Worm (Caenorhabditis elegans) whole organism, mixed stage, embryonic: Measurements from ENCODE around the gene F47H4.2.

ENCODE experiments used
- M03D4.4 ChIP-seq: sonication (generic microtip); optimal IDR thresholded peaks from 2 replicates; lab custom pipeline; 2017; ENCODE audit warnings: mild to moderate bottlenecking, missing genetic modification characterization, missing compliant biosample characterization
- bed-3 ChIP-seq: fragments of 200-800 bp; sonication (Bioruptor generic); optimal IDR thresholded peaks from 3 replicates; lab custom pipeline; 2018; ENCODE audit warnings: mild to moderate bottlenecking, missing genetic modification characterization, moderate library complexity, missing compliant biosample characterization
- blmp-1 ChIP-seq: fragments of 150-350 bp; optimal IDR thresholded peaks from 2 replicates; lab custom pipeline; 2014; ENCODE audit warnings: missing biosample characterization, missing genetic modification characterization
- ceh-39 ChIP-seq: fragments of 150-350 bp; optimal IDR thresholded peaks from 2 replicates; lab custom pipeline; 2014; ENCODE audit warnings: missing biosample characterization, missing genetic modification characterization
- ceh-43 ChIP-seq: fragments of 200-800 bp; sonication (Bioruptor generic); optimal IDR thresholded peaks from 2 replicates; lab custom pipeline; 2018; ENCODE audit warnings: mild to moderate bottlenecking, missing genetic modification characterization, moderate library complexity, missing compliant biosample characterization
- ceh-83 ChIP-seq: fragments of 200-800 bp; sonication (Bioruptor generic); optimal IDR thresholded peaks from 2 replicates; lab custom pipeline; 2018; ENCODE audit warnings: mild to moderate bottlenecking, missing genetic modification characterization, missing compliant biosample characterization
- ces-1 ChIP-seq: fragments of 150-350 bp; optimal IDR thresholded peaks from 2 replicates; lab custom pipeline; 2014; ENCODE audit warnings: missing biosample characterization, missing genetic modification reagents, missing genetic modification characterization
- cnd-1 ChIP-seq: fragments of 200-800 bp; sonication (Bioruptor generic); optimal IDR thresholded peaks from 2 replicates; lab custom pipeline; 2018; ENCODE audit warnings: mild to moderate bottlenecking, missing genetic modification characterization, missing compliant biosample characterization
- drap-1 ChIP-seq: fragments of 200-800 bp; sonication (Bioruptor generic); optimal IDR thresholded peaks from 3 replicates; lab custom pipeline; 2018; ENCODE audit warnings: mild to moderate bottlenecking, missing genetic modification characterization, missing compliant biosample characterization
- elt-3 ChIP-seq: fragments of 150-350 bp; optimal IDR thresholded peaks from 2 replicates; lab custom pipeline; 2014; ENCODE audit warnings: missing biosample characterization, missing genetic modification characterization
- flh-1 ChIP-seq: fragments of 200-800 bp; sonication (Bioruptor generic); optimal IDR thresholded peaks from 2 replicates; lab custom pipeline; 2018; ENCODE audit warnings: mild to moderate bottlenecking, missing genetic modification characterization, moderate library complexity, missing compliant biosample characterization
- ham-2 ChIP-seq: fragments of 200-800 bp; sonication (Bioruptor generic); optimal IDR thresholded peaks from 2 replicates; lab custom pipeline; 2018; ENCODE audit warnings: mild to moderate bottlenecking, missing genetic modification characterization, missing compliant biosample characterization
- hlh-1 ChIP-seq: fragments of 150-350 bp; optimal IDR thresholded peaks from 2 replicates; lab custom pipeline; 2014; ENCODE audit warnings: missing biosample characterization, missing genetic modification reagents, missing genetic modification characterization
- lin-13 ChIP-seq: fragments of 150-350 bp; optimal IDR thresholded peaks from 2 replicates; lab custom pipeline; 2014; ENCODE audit warnings: missing biosample characterization, missing genetic modification characterization
- lin-32 ChIP-seq: fragments of 200-800 bp; sonication (Bioruptor generic); optimal IDR thresholded peaks from 2 replicates; lab custom pipeline; 2018; ENCODE audit warnings: mild to moderate bottlenecking, missing genetic modification characterization, missing compliant biosample characterization
- mab-5 ChIP-seq: fragments of 150-350 bp; optimal IDR thresholded peaks from 2 replicates; lab custom pipeline; 2014; ENCODE audit warnings: missing biosample characterization, missing genetic modification characterization
- mls-2 ChIP-seq: sonication (generic microtip); optimal IDR thresholded peaks from 2 replicates; lab custom pipeline; 2016; ENCODE audit warnings: mild to moderate bottlenecking, missing genetic modification characterization, moderate library complexity, missing compliant biosample characterization
- nhr-12 ChIP-seq: fragments of 150-350 bp; optimal IDR thresholded peaks from 2 replicates; lab custom pipeline; 2014; ENCODE audit warnings: missing biosample characterization, missing genetic modification characterization
- nhr-2 ChIP-seq: fragments of 150-350 bp; optimal IDR thresholded peaks from 2 replicates; lab custom pipeline; 2014; ENCODE audit warnings: missing biosample characterization, missing genetic modification characterization
- nhr-237 ChIP-seq: fragments of 150-350 bp; optimal IDR thresholded peaks from 2 replicates; lab custom pipeline; 2014; ENCODE audit warnings: missing biosample characterization, missing genetic modification characterization
- nhr-28 ChIP-seq: fragments of 150-350 bp; optimal IDR thresholded peaks from 2 replicates; lab custom pipeline; 2014; ENCODE audit warnings: missing biosample characterization, missing genetic modification characterization
- nhr-76 ChIP-seq: sonication (generic microtip); optimal IDR thresholded peaks from 2 replicates; lab custom pipeline; 2017; ENCODE audit warnings: missing biosample characterization, missing genetic modification characterization
- pha-4 ChIP-seq: fragments of 150-350 bp; optimal IDR thresholded peaks from 2 replicates; lab custom pipeline; 2018; ENCODE audit warnings: missing biosample characterization, missing genetic modification reagents, missing genetic modification characterization
- sem-2 ChIP-seq: fragments of 200-800 bp; sonication (Bioruptor generic); optimal IDR thresholded peaks from 2 replicates; lab custom pipeline; 2018; ENCODE audit warnings: mild to moderate bottlenecking, missing genetic modification characterization, missing compliant biosample characterization
- snpc-4 ChIP-seq: fragments of 150-350 bp; optimal IDR thresholded peaks from 2 replicates; lab custom pipeline; 2014; ENCODE audit warnings: missing biosample characterization, missing genetic modification characterization
- sptf-1 ChIP-seq: sonication (generic microtip); optimal IDR thresholded peaks from 2 replicates; lab custom pipeline; 2017; ENCODE audit warnings: mild to moderate bottlenecking, missing genetic modification characterization, moderate library complexity, missing compliant biosample characterization
- tbx-8 ChIP-seq: fragments of 200-800 bp; sonication (Bioruptor generic); optimal IDR thresholded peaks from 2 replicates; lab custom pipeline; 2018; ENCODE audit warnings: mild to moderate bottlenecking, missing genetic modification characterization, moderate library complexity, missing compliant biosample characterization
- unc-120 ChIP-seq: sonication (generic microtip); optimal IDR thresholded peaks from 2 replicates; lab custom pipeline; 2017; ENCODE audit warnings: missing genetic modification characterization, missing compliant biosample characterization; ENCODE audit not compliant: poor library complexity, severe bottlenecking
- unc-39 ChIP-seq: fragments of 150-350 bp; optimal IDR thresholded peaks from 2 replicates; lab custom pipeline; 2014; ENCODE audit warnings: missing biosample characterization, missing genetic modification characterization
- unc-62 ChIP-seq: fragments of 150-350 bp; optimal IDR thresholded peaks from 2 replicates; lab custom pipeline; 2014; ENCODE audit warnings: missing biosample characterization, missing genetic modification reagents, missing genetic modification characterization
- zip-8 ChIP-seq: fragments of 150-350 bp; optimal IDR thresholded peaks from 2 replicates; lab custom pipeline; 2014; ENCODE audit warnings: missing biosample characterization, missing genetic modification characterization
- ztf-11 ChIP-seq: fragments of 150-350 bp; optimal IDR thresholded peaks from 2 replicates; lab custom pipeline; 2014; ENCODE audit warnings: missing biosample characterization, missing genetic modification characterization

The F47H4.2 gene

ce11 chrV:17328497-17328896 lies 24.6 kb upstream of the F47H4.2 start, which contains the start of gene srg-44:
Gene srg-44, plus strand, starts transcription at chrV:17328797.
- no peak for TF ChIP-seq ces-1
- no peak for TF ChIP-seq flh-1 (GFP tag; lab: Kevin White, UChicago)
- TF ChIP-seq zip-8 (tag; lab: Kevin White, UChicago) = no peak
- TF ChIP-seq mls-2 = no peak
- no peak for TF ChIP-seq unc-120 (tag; lab: Kevin White, UChicago)
- no peak for TF ChIP-seq nhr-2
- TF ChIP-seq bed-3 (GFP tag; lab: Kevin White, UChicago) = no peak
- TF ChIP-seq blmp-1 = no peak
- no peak for TF ChIP-seq nhr-28
- no peak for TF ChIP-seq cnd-1 (tag; lab: Kevin White, UChicago)
- no peak for TF ChIP-seq ztf-11 (tag; lab: Kevin White, UChicago)
- no peak for TF ChIP-seq hlh-1 (tag; lab: Kevin White, UChicago)
- no peak for TF ChIP-seq sem-2 (GFP tag; lab: Kevin White, UChicago)
- no peak for TF ChIP-seq ceh-43 (GFP tag; lab: Kevin White, UChicago)
- TF ChIP-seq mab-5 (tag; lab: Kevin White, UChicago) = no peak
- no peak for TF ChIP-seq M03D4.4 (tag; lab: Kevin White, UChicago)
- TF ChIP-seq elt-3 (tag; lab: Kevin White, UChicago) = no peak
- no peak for TF ChIP-seq nhr-12 (tag; lab: Kevin White, UChicago)
- TF ChIP-seq lin-13 = no peak
- TF ChIP-seq sptf-1 (tag; lab: Kevin White, UChicago) = no peak

DNA sequence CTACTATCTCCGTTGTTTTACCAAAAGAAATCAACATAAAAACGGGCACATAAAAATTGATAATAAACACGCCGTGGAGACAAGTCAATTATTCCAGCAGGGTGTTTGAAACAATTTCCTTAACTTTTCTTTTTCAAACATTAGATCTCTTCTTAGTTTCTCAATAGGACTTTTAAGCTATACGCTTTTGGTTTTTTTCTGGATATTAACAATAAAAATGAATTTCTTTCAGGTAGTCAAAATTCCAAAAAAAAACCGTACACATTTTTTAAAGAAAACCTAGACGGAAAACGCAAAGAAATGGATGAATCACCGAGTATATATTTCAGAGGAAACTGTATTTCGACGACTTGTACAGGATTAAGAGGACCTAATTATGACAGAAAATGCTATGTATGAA lies 21.8 kb upstream of the F47H4.2 start, which contains the start of gene fbxa-185:
Gene fbxa-185 (plus strand): TSS at position 301 of the 400 bp plus-strand sequence.
- no peak for TF ChIP-seq sem-2 (GFP tag; lab: Kevin White, UChicago)
- no peak for TF ChIP-seq snpc-4 (tag; lab: Kevin White, UChicago)
- no peak for TF ChIP-seq ceh-43 (GFP tag; lab: Kevin White, UChicago)
- TF ChIP-seq hlh-1 (tag; lab: Kevin White, UChicago) = no peak
- no peak for TF ChIP-seq mls-2
- TF ChIP-seq lin-32 (GFP tag; lab: Kevin White, UChicago) = no peak
- TF ChIP-seq elt-3 (tag; lab: Kevin White, UChicago) = no peak
- no peak for TF ChIP-seq pha-4
- no peak for TF ChIP-seq unc-62 (GFP tag; lab: Kevin White, UChicago)
- TF ChIP-seq tbx-8 (GFP tag; lab: Kevin White, UChicago) = no peak
- TF ChIP-seq ces-1 = no peak
- TF ChIP-seq ceh-83 = no peak
- TF ChIP-seq zip-8 (tag; lab: Kevin White, UChicago) = no peak
- no peak for TF ChIP-seq M03D4.4 (tag; lab: Kevin White, UChicago)

ce11 chrV:17339349-17339748 lies 13.8 kb upstream of the F47H4.2 start:
- TF ChIP-seq tbx-8 (GFP tag; lab: Kevin White, UChicago) (no peak), unc-62 (GFP tag; lab: Kevin White, UChicago) (no peak), lin-13 (no peak), ham-2 (GFP tag; lab: Kevin White, UChicago) (no peak), mls-2 (no peak), unc-39 (tag; lab: Kevin White, UChicago) (no peak)

DNA sequence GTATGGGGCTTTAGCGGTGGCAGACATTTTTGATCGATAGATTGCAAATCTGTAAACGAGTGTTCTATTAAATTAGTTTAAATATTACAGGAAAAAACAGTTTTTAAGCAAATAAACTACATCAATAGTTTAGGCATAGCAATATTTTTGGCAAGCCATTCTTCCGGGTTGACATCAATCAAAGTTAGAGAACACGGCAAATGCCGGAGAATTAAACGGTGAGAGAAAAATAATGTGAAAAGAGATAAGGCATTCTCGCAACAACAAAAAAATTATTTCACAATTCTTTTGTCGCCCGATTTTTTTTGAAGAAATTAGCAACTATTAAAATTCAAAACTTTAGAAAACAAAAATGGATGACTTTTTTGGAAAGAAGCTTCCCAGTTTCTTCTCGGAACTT lies 8.2 kb upstream of the F47H4.2 start, which contains the start of the genes fbxa-188 and fbxa-189:
Gene fbxa-188 (minus strand): TSS at position 51 of the 400 bp plus-strand sequence.
Gene fbxa-189 (plus strand): TSS at position 339 of the 400 bp plus-strand sequence.
- TF ChIP-seq nhr-2 (no peak), blmp-1 (no peak), ces-1 (no peak), unc-39 (tag; lab: Kevin White, UChicago) (no peak), nhr-76 (no peak), mls-2 (no peak), drap-1 (GFP tag; lab: Kevin White, UChicago) (no peak), lin-32 (GFP tag; lab: Kevin White, UChicago) (no peak), zip-8 (tag; lab: Kevin White, UChicago) (no peak), pha-4 (no peak), nhr-237 (tag; lab: Kevin White, UChicago) (no peak), M03D4.4 (tag; lab: Kevin White, UChicago) (no peak), flh-1 (GFP tag; lab: Kevin White, UChicago) (no peak), unc-120 (tag; lab: Kevin White, UChicago) (no peak), ham-2 (GFP tag; lab: Kevin White, UChicago) (no peak), nhr-12 (tag; lab: Kevin White, UChicago) (no peak), ceh-39 (tag; lab: Kevin White, UChicago) (no peak), bed-3 (GFP tag; lab: Kevin White, UChicago) (no peak), mab-5 (tag; lab: Kevin White, UChicago) (no peak)
